Fruit fly (Drosophila melanogaster): ENCODE measurements around the gene Rh2.

The Rh2 gene

dm6 chr3R:18914594-18915275, 15.5 kb downstream of the Rh2 start, which contains the start of gene Xrp1:
Xrp1 (plus strand) TSS chr3R:18914968.
- TF ChIP-seq rgr (GFP tag; optimal IDR thresholded peaks at IDR 0.05) (peak; percentile 2), dmrt93B (GFP tag; optimal IDR thresholded peaks at IDR 0.05) (no peak), jim (GFP tag; optimal IDR thresholded peaks at IDR 0.05) (no peak), Jra (GFP tag; optimal IDR thresholded peaks at IDR 0.05) (peak; percentile 48), Vsx2 (GFP tag; optimal IDR thresholded peaks at IDR 0.05; ENCODE audit: partially characterized antibody) (peak; percentile 22), br (GFP tag; optimal IDR thresholded peaks at IDR 0.05) (peak; percentile 39), Hr83 (GFP tag; optimal IDR thresholded peaks at IDR 0.05; ENCODE audit: poor library complexity, severe bottlenecking) (peak; percentile 22), Rel (GFP tag; optimal IDR thresholded peaks at IDR 0.05) (no peak), Rel (tag; optimal IDR thresholded peaks at IDR 0.05) (peak; percentile 76), Hr78 (GFP tag; optimal IDR thresholded peaks at IDR 0.05) (no peak), psq (GFP tag; optimal IDR thresholded peaks at IDR 0.05) (no peak), Myc (optimal IDR thresholded peaks at IDR 0.05) (no peak), ey (GFP tag; optimal IDR thresholded peaks at IDR 0.05) (peak; percentile 8), fru (GFP tag; optimal IDR thresholded peaks at IDR 0.05) (peak; percentile 56), Hnf4 (GFP tag; optimal IDR thresholded peaks at IDR 0.05) (peak; percentile 22), Abd-B (GFP tag; optimal IDR thresholded peaks at IDR 0.05) (no peak), sv (GFP tag; optimal IDR thresholded peaks at IDR 0.05) (no peak), foxo (GFP tag; optimal IDR thresholded peaks at IDR 0.05) (peak in 1 of 2 experiments; percentile 31), Sp1 (GFP tag; optimal IDR thresholded peaks at IDR 0.05) (peak; percentile 28), CrebA (GFP tag; optimal IDR thresholded peaks at IDR 0.05; ENCODE audit: borderline replicate concordance) (no peak), N (GFP tag; optimal IDR thresholded peaks at IDR 0.05) (no peak), OdsH (GFP tag; optimal IDR thresholded peaks at IDR 0.05) (peak; percentile 19), Dif (GFP tag; optimal IDR thresholded peaks at IDR 0.05; ENCODE audit: partially characterized antibody) (peak; percentile 7)

DNA sequence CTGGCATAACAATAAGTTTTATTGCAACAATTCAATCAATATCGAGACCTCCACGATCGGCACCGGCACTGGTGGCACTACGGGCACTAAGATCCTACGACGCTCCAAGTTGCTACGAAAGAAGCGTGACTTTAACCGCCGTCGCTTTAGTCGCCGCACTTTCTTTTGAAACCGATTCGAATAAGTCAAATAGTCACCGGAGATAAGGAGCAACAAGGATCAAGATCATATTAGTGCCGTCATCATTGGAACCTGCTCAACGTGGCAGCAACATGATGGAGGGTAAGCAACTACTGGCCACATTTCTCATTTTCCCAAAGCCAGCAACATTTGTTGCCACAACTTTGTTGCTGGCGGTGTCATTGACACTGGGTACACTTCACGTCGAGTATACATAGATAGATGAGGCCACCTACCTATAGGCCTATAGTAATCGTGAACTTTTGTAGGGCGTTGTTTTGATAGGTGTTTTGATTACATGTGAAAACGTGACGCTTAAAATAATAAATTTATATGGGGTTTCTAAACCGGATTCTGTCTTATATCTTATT, 16.5 kb downstream of the Rh2 start:
- TF ChIP-seq lola (GFP tag; optimal IDR thresholded peaks at IDR 0.05) (no peak), pan (optimal IDR thresholded peaks at IDR 0.05) (no peak), Rel (GFP tag; optimal IDR thresholded peaks at IDR 0.05) (no peak), Rel (tag; optimal IDR thresholded peaks at IDR 0.05) (no peak), Mio (GFP tag; optimal IDR thresholded peaks at IDR 0.05) (no peak), usp (GFP tag; optimal IDR thresholded peaks at IDR 0.05) (no peak), Sp1 (GFP tag; optimal IDR thresholded peaks at IDR 0.05) (no peak), dl (GFP tag; optimal IDR thresholded peaks at IDR 0.05; ENCODE audit: insufficient read depth in 1 of 2, partially characterized antibody in 2 of 2) (no peak), N (GFP tag; optimal IDR thresholded peaks at IDR 0.05) (no peak), CrebA (GFP tag; optimal IDR thresholded peaks at IDR 0.05; ENCODE audit: borderline replicate concordance) (no peak), dsf (GFP tag; optimal IDR thresholded peaks at IDR 0.05; ENCODE audit: borderline replicate concordance) (no peak)

- no peak for TF ChIP-seq woc (GFP tag; optimal IDR thresholded peaks at IDR 0.05)
- TF ChIP-seq Jra (GFP tag; optimal IDR thresholded peaks at IDR 0.05), result peak; percentile 73
- no peak for TF ChIP-seq lola (GFP tag; optimal IDR thresholded peaks at IDR 0.05)
- TF ChIP-seq CG9705 (GFP tag; optimal IDR thresholded peaks at IDR 0.05), result no peak
- TF ChIP-seq ey (GFP tag; optimal IDR thresholded peaks at IDR 0.05), result no peak
- TF ChIP-seq h (GFP tag; optimal IDR thresholded peaks at IDR 0.05), result peak; percentile 84
- TF ChIP-seq dsf (GFP tag; optimal IDR thresholded peaks at IDR 0.05; ENCODE audit: borderline replicate concordance), result no peak
- peak; percentile 24 for TF ChIP-seq N (GFP tag; optimal IDR thresholded peaks at IDR 0.05)
- no peak for TF ChIP-seq sv (GFP tag; optimal IDR thresholded peaks at IDR 0.05)
- TF ChIP-seq Dfd (GFP tag; optimal IDR thresholded peaks at IDR 0.05), result no peak
- TF ChIP-seq sage (GFP tag; optimal IDR thresholded peaks at IDR 0.05), result peak; percentile 81
- peak; percentile 5 for TF ChIP-seq psq (GFP tag; optimal IDR thresholded peaks at IDR 0.05)
- TF ChIP-seq fru (GFP tag; optimal IDR thresholded peaks at IDR 0.05), result peak; percentile 50
- no peak for TF ChIP-seq Hr83 (GFP tag; optimal IDR thresholded peaks at IDR 0.05; ENCODE audit: poor library complexity, severe bottlenecking)
- peak; percentile 38 for TF ChIP-seq rgr (GFP tag; optimal IDR thresholded peaks at IDR 0.05)
- TF ChIP-seq GATAd (GFP tag; optimal IDR thresholded peaks at IDR 0.05), result no peak
- no peak for TF ChIP-seq Abd-B (GFP tag; optimal IDR thresholded peaks at IDR 0.05)
- no peak for TF ChIP-seq pan (optimal IDR thresholded peaks at IDR 0.05)
- TF ChIP-seq dl (GFP tag; optimal IDR thresholded peaks at IDR 0.05; ENCODE audit: insufficient read depth in 1 of 2, partially characterized antibody in 2 of 2), result peak in 1 of 2 experiments; percentile 56
- TF ChIP-seq Hr78 (GFP tag; optimal IDR thresholded peaks at IDR 0.05), result no peak
- TF ChIP-seq Vsx2 (GFP tag; optimal IDR thresholded peaks at IDR 0.05; ENCODE audit: partially characterized antibody), result no peak
- no peak for TF ChIP-seq Mio (GFP tag; optimal IDR thresholded peaks at IDR 0.05)
- TF ChIP-seq CG32264 (GFP tag; optimal IDR thresholded peaks at IDR 0.05), result no peak
- TF ChIP-seq Myc (optimal IDR thresholded peaks at IDR 0.05), result no peak
- TF ChIP-seq dmrt93B (GFP tag; optimal IDR thresholded peaks at IDR 0.05), result no peak
- TF ChIP-seq HLH106 (tag; optimal IDR thresholded peaks at IDR 0.05), result peak; percentile 40
- TF ChIP-seq Dif (GFP tag; optimal IDR thresholded peaks at IDR 0.05; ENCODE audit: partially characterized antibody), result peak; percentile 18
- TF ChIP-seq OdsH (GFP tag; optimal IDR thresholded peaks at IDR 0.05), result peak; percentile 49
- TF ChIP-seq Sp1 (GFP tag; optimal IDR thresholded peaks at IDR 0.05), result peak; percentile 43
- TF ChIP-seq jim (GFP tag; optimal IDR thresholded peaks at IDR 0.05), result no peak
- TF ChIP-seq br (GFP tag; optimal IDR thresholded peaks at IDR 0.05), result peak; percentile 63
- TF ChIP-seq foxo (GFP tag; optimal IDR thresholded peaks at IDR 0.05), result peak; percentile 4 to 35
- TF ChIP-seq tai (GFP tag; optimal IDR thresholded peaks at IDR 0.05), result no peak
- no peak for TF ChIP-seq Hnf4 (GFP tag; optimal IDR thresholded peaks at IDR 0.05)
- peak; percentile 33 for TF ChIP-seq Rel (GFP tag; optimal IDR thresholded peaks at IDR 0.05)
- TF ChIP-seq Rel (tag; optimal IDR thresholded peaks at IDR 0.05), result peak; percentile 94
- peak; percentile 85 for TF ChIP-seq brk (GFP tag; optimal IDR thresholded peaks at IDR 0.05)
These were observed 17.6 kb downstream of the Rh2 start for dm6 chr3R:18916715-18917253.

Data from whole organism, wandering third instar larva.